Fruit fly (Drosophila melanogaster) whole organism: ENCODE results near the gene Hpd.

Source experiments
- CG8478 ChIP-seq: fragments of >200 bp; optimal IDR thresholded peaks from 2 replicates; lab custom pipeline; 2018; ENCODE audit warnings: inconsistent platforms
- Dll ChIP-seq: fragments of >200 bp; optimal IDR thresholded peaks from 2 replicates; lab custom pipeline; 2017
- EcR ChIP-seq, 2 experiments: fragments of >200 bp; optimal IDR thresholded peaks; 2 replicates each; lab custom pipeline; 2017; ENCODE audit warnings: missing biosample characterization in 2 of 2, missing genetic modification characterization in 2 of 2, missing genetic modification reagents in 2 of 2
- pan ChIP-seq: fragments of >200 bp; optimal IDR thresholded peaks from 2 replicates; lab custom pipeline; 2017
- psq ChIP-seq: fragments of >200 bp; optimal IDR thresholded peaks from 2 replicates; lab custom pipeline; 2017
- usp ChIP-seq: fragments of >200 bp; optimal IDR thresholded peaks from 2 replicates; lab custom pipeline; 2017; ENCODE audit warnings: missing biosample characterization, missing genetic modification characterization, mixed read lengths

- TF ChIP-seq pan (lab: Kevin White, UChicago) (peak; percentile 67), EcR (GFP tag; optimal IDR thresholded peaks at IDR 0.05; lab: Kevin White, UChicago) (no peak), usp (GFP tag; lab: Kevin White, UChicago) (no peak), psq (lab: Kevin White, UChicago) (no peak), Dll (lab: Kevin White, UChicago) (no peak), CG8478 (lab: Kevin White, UChicago) (no peak)
These were observed 44.3 kb downstream of the Hpd start for dm6 chr3L:20395257-20395909.
